Worm (Caenorhabditis elegans) whole organism, mixed stage, embryonic: ENCODE measurements around the gene sax-2.

Experiments
- blmp-1 ChIP-seq: fragments of 150-350 bp; optimal IDR thresholded peaks from 2 replicates; lab custom pipeline; 2014; ENCODE audit warnings: missing biosample characterization, missing genetic modification characterization
- drap-1 ChIP-seq: fragments of 200-800 bp; sonication (Bioruptor generic); optimal IDR thresholded peaks from 3 replicates; lab custom pipeline; 2018; ENCODE audit warnings: mild to moderate bottlenecking, missing genetic modification characterization, missing compliant biosample characterization
- elt-1 ChIP-seq: sonication (generic microtip); optimal IDR thresholded peaks from 2 replicates; lab custom pipeline; 2017; ENCODE audit warnings: missing genetic modification characterization, mild to moderate bottlenecking, missing compliant biosample characterization, antibody characterized with exemption, moderate library complexity, borderline replicate concordance; ENCODE audit not compliant: insufficient read depth
- elt-3 ChIP-seq: fragments of 150-350 bp; optimal IDR thresholded peaks from 2 replicates; lab custom pipeline; 2014; ENCODE audit warnings: missing biosample characterization, missing genetic modification characterization
- lsy-2 ChIP-seq: fragments of 150-350 bp; optimal IDR thresholded peaks from 2 replicates; lab custom pipeline; 2014; ENCODE audit warnings: missing biosample characterization, missing genetic modification characterization
- nhr-12 ChIP-seq: fragments of 150-350 bp; optimal IDR thresholded peaks from 2 replicates; lab custom pipeline; 2014; ENCODE audit warnings: missing biosample characterization, missing genetic modification characterization
- nhr-28 ChIP-seq: fragments of 150-350 bp; optimal IDR thresholded peaks from 2 replicates; lab custom pipeline; 2014; ENCODE audit warnings: missing biosample characterization, missing genetic modification characterization
- snpc-4 ChIP-seq: fragments of 150-350 bp; optimal IDR thresholded peaks from 2 replicates; lab custom pipeline; 2014; ENCODE audit warnings: missing biosample characterization, missing genetic modification characterization
- sptf-1 ChIP-seq: sonication (generic microtip); optimal IDR thresholded peaks from 2 replicates; lab custom pipeline; 2017; ENCODE audit warnings: mild to moderate bottlenecking, missing genetic modification characterization, moderate library complexity, missing compliant biosample characterization
- unc-62 ChIP-seq: fragments of 150-350 bp; optimal IDR thresholded peaks from 2 replicates; lab custom pipeline; 2014; ENCODE audit warnings: missing biosample characterization, missing genetic modification reagents, missing genetic modification characterization
- ztf-11 ChIP-seq: fragments of 150-350 bp; optimal IDR thresholded peaks from 2 replicates; lab custom pipeline; 2014; ENCODE audit warnings: missing biosample characterization, missing genetic modification characterization

- no peak for TF ChIP-seq blmp-1 (tag; lab: Kevin White, UChicago)
- no peak for TF ChIP-seq snpc-4 (tag; lab: Kevin White, UChicago)
- no peak for TF ChIP-seq elt-3 (tag; lab: Kevin White, UChicago)
- no peak for TF ChIP-seq ztf-11 (tag; lab: Kevin White, UChicago)
- no peak for TF ChIP-seq drap-1 (GFP tag; lab: Kevin White, UChicago)
- TF ChIP-seq nhr-12 (tag; lab: Kevin White, UChicago), result no peak
- no peak for TF ChIP-seq lsy-2
- no peak for TF ChIP-seq unc-62 (GFP tag; lab: Kevin White, UChicago)
- TF ChIP-seq nhr-28 (tag; lab: Kevin White, UChicago), result no peak
- no peak for TF ChIP-seq sptf-1
- TF ChIP-seq elt-1, result no peak
These were observed 40.7 kb upstream of the sax-2 start, which contains the start of the genes C45G9.11 and C45G9.2 for ce11 chrIII:5068675-5069233.
